Worm (Caenorhabditis elegans) whole organism, L3 larva: ENCODE measurements around the gene str-28.

Experiments used
- R02D3.7 ChIP-seq: fragments of 150-350 bp; optimal IDR thresholded peaks from 2 replicates; lab custom pipeline; 2014; ENCODE audit warnings: missing biosample characterization, missing genetic modification characterization
- ZK546.5 ChIP-seq: sonication (generic microtip); optimal IDR thresholded peaks from 2 replicates; lab custom pipeline; 2017; ENCODE audit warnings: missing biosample characterization, missing genetic modification characterization
- aly-2 ChIP-seq: fragments of 150-350 bp; optimal IDR thresholded peaks from 2 replicates; lab custom pipeline; 2014; ENCODE audit warnings: missing biosample characterization, missing genetic modification characterization
- ama-1 ChIP-seq: fragments of 150-350 bp; optimal IDR thresholded peaks from 2 replicates; lab custom pipeline; 2018
- ceh-16 ChIP-seq: sonication (generic microtip); optimal IDR thresholded peaks from 2 replicates; lab custom pipeline; 2017; ENCODE audit warnings: missing biosample characterization, missing genetic modification characterization
- ceh-28 ChIP-seq: fragments of 150-350 bp; optimal IDR thresholded peaks from 2 replicates; lab custom pipeline; 2014; ENCODE audit warnings: missing biosample characterization, missing genetic modification reagents, missing genetic modification characterization
- ceh-9 ChIP-seq: sonication (generic microtip); optimal IDR thresholded peaks from 2 replicates; lab custom pipeline; 2018; ENCODE audit warnings: missing biosample characterization, missing genetic modification characterization
- daf-12 ChIP-seq: fragments of 150-350 bp; optimal IDR thresholded peaks from 2 replicates; lab custom pipeline; 2014; ENCODE audit warnings: missing biosample characterization, missing genetic modification reagents, missing genetic modification characterization
- egl-27 ChIP-seq: sonication (generic microtip); optimal IDR thresholded peaks from 4 replicates; lab custom pipeline; 2017; ENCODE audit warnings: missing biosample characterization, missing genetic modification reagents, missing genetic modification characterization
- egl-5 ChIP-seq: fragments of 150-350 bp; optimal IDR thresholded peaks from 2 replicates; lab custom pipeline; 2017; ENCODE audit warnings: missing biosample characterization, missing genetic modification reagents, missing genetic modification characterization, inconsistent platforms
- elt-1 ChIP-seq: fragments of 150-350 bp; optimal IDR thresholded peaks from 2 replicates; lab custom pipeline; 2014; ENCODE audit warnings: missing biosample characterization, missing genetic modification characterization
- elt-2 ChIP-seq: sonication (generic microtip); optimal IDR thresholded peaks from 2 replicates; lab custom pipeline; 2016; ENCODE audit warnings: missing genetic modification reagents, mild to moderate bottlenecking, missing genetic modification characterization, missing compliant biosample characterization
- eor-1 ChIP-seq, 2 experiments: fragments of 150-350 bp; optimal IDR thresholded peaks; 2 replicates each; lab custom pipeline; 2014 to 2018; ENCODE audit warnings: missing biosample characterization in 2 of 2, missing genetic modification characterization in 2 of 2
- fkh-10 ChIP-seq: sonication (generic microtip); optimal IDR thresholded peaks from 2 replicates; lab custom pipeline; 2017; ENCODE audit warnings: missing biosample characterization, missing genetic modification reagents, missing genetic modification characterization
- fkh-2 ChIP-seq: fragments of 150-350 bp; optimal IDR thresholded peaks from 2 replicates; lab custom pipeline; 2014; ENCODE audit warnings: missing biosample characterization, missing genetic modification reagents, missing genetic modification characterization
- fos-1 ChIP-seq: fragments of 150-350 bp; optimal IDR thresholded peaks from 2 replicates; lab custom pipeline; 2014; ENCODE audit warnings: missing biosample characterization, missing genetic modification characterization
- jun-1 ChIP-seq: fragments of 150-350 bp; optimal IDR thresholded peaks from 2 replicates; lab custom pipeline; 2014; ENCODE audit warnings: missing biosample characterization, missing genetic modification reagents, missing genetic modification characterization
- lin-15B ChIP-seq: fragments of 150-350 bp; optimal IDR thresholded peaks from 2 replicates; lab custom pipeline; 2014; ENCODE audit warnings: missing biosample characterization, missing genetic modification characterization
- lsy-12 ChIP-seq: sonication (generic microtip); optimal IDR thresholded peaks from 2 replicates; lab custom pipeline; 2016; ENCODE audit warnings: mild to moderate bottlenecking, missing genetic modification characterization, missing compliant biosample characterization
- mdl-1 ChIP-seq: fragments of 150-350 bp; optimal IDR thresholded peaks from 2 replicates; lab custom pipeline; 2014; ENCODE audit warnings: missing biosample characterization, missing genetic modification characterization
- nfya-1 ChIP-seq: sonication (generic microtip); optimal IDR thresholded peaks from 2 replicates; lab custom pipeline; 2017; ENCODE audit warnings: missing genetic modification characterization, mild to moderate bottlenecking, missing compliant biosample characterization, antibody characterized with exemption, moderate library complexity; ENCODE audit not compliant: insufficient read depth
- nhr-11 ChIP-seq: fragments of 150-350 bp; optimal IDR thresholded peaks from 2 replicates; lab custom pipeline; 2014; ENCODE audit warnings: missing biosample characterization, missing genetic modification characterization
- nhr-12 ChIP-seq: fragments of 150-350 bp; optimal IDR thresholded peaks from 2 replicates; lab custom pipeline; 2014; ENCODE audit warnings: missing biosample characterization, missing genetic modification characterization
- nhr-23 ChIP-seq: fragments of 150-350 bp; optimal IDR thresholded peaks from 2 replicates; lab custom pipeline; 2014; ENCODE audit warnings: missing biosample characterization, missing genetic modification reagents, missing genetic modification characterization
- nhr-237 ChIP-seq: fragments of 150-350 bp; optimal IDR thresholded peaks from 2 replicates; lab custom pipeline; 2014; ENCODE audit warnings: missing biosample characterization, missing genetic modification characterization
- nhr-25 ChIP-seq: sonication (generic microtip); optimal IDR thresholded peaks from 2 replicates; lab custom pipeline; 2017; ENCODE audit warnings: missing biosample characterization, missing genetic modification characterization
- nhr-28 ChIP-seq: fragments of 150-350 bp; optimal IDR thresholded peaks from 2 replicates; lab custom pipeline; 2014; ENCODE audit warnings: missing biosample characterization, missing genetic modification characterization
- nhr-43 ChIP-seq: sonication (generic microtip); optimal IDR thresholded peaks from 2 replicates; lab custom pipeline; 2016; ENCODE audit warnings: mild to moderate bottlenecking, missing genetic modification characterization, missing compliant biosample characterization; ENCODE audit not compliant: poor library complexity, severe bottlenecking
- nhr-76 ChIP-seq: fragments of 150-350 bp; sonication (generic microtip); optimal IDR thresholded peaks from 5 replicates; lab custom pipeline; 2014; ENCODE audit warnings: missing biosample characterization, missing genetic modification characterization
- nhr-77 ChIP-seq: fragments of 150-350 bp; optimal IDR thresholded peaks from 2 replicates; lab custom pipeline; 2014; ENCODE audit warnings: missing biosample characterization, missing genetic modification characterization
- pha-4 ChIP-seq: fragments of 150-350 bp; optimal IDR thresholded peaks from 2 replicates; lab custom pipeline; 2014; ENCODE audit warnings: missing biosample characterization, missing genetic modification reagents, missing genetic modification characterization
- pqm-1 ChIP-seq: fragments of 150-350 bp; optimal IDR thresholded peaks from 2 replicates; lab custom pipeline; 2017; ENCODE audit warnings: missing biosample characterization, missing genetic modification characterization, inconsistent platforms
- sea-2 ChIP-seq: fragments of 150-350 bp; sonication (generic microtip); optimal IDR thresholded peaks from 4 replicates; lab custom pipeline; 2014; ENCODE audit warnings: missing biosample characterization, missing genetic modification reagents, missing genetic modification characterization
- skn-1 ChIP-seq: fragments of 150-350 bp; optimal IDR thresholded peaks from 2 replicates; lab custom pipeline; 2014; ENCODE audit warnings: missing biosample characterization, missing genetic modification characterization
- snpc-4 ChIP-seq: fragments of 150-350 bp; optimal IDR thresholded peaks from 2 replicates; lab custom pipeline; 2014; ENCODE audit warnings: missing biosample characterization, missing genetic modification characterization
- tbx-2 ChIP-seq: sonication (generic microtip); optimal IDR thresholded peaks from 2 replicates; lab custom pipeline; 2016; ENCODE audit warnings: mild to moderate bottlenecking, missing genetic modification characterization, missing compliant biosample characterization
- zag-1 ChIP-seq: fragments of 150-350 bp; optimal IDR thresholded peaks from 2 replicates; lab custom pipeline; 2014; ENCODE audit warnings: missing biosample characterization, missing genetic modification characterization
- ztf-11 ChIP-seq: fragments of 150-350 bp; optimal IDR thresholded peaks from 2 replicates; lab custom pipeline; 2014; ENCODE audit warnings: missing biosample characterization, missing genetic modification characterization
- ztf-4 ChIP-seq: fragments of 150-350 bp; optimal IDR thresholded peaks from 2 replicates; lab custom pipeline; 2014; ENCODE audit warnings: missing biosample characterization, missing genetic modification characterization

The str-28 gene

DNA sequence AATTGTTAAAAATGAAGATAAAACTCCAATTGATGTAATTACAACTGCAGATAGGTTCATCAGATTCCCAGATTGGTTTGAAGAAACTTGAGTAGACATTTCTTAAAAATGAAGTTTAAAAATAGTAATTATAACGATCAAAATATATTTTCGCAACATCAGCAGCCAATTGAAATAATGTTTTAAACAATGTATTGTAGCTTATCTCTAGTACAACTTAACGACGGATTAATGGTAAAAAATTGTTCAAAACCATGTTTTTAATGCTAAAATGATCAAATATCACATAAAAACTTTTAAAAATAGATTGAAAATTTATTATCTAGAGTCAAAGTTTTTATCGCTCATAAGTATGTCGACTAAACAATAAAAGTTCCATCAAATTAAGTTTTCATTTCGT is 22.5 kb upstream of the str-28 start, which contains the start of gene srbc-11:
Gene srbc-11, minus strand, starts transcription at position 101 of the 400 bp plus-strand sequence.
- TF ChIP-seq skn-1 (tag; lab: Kevin White, UChicago) = no peak
- no peak for TF ChIP-seq eor-1 (tag; optimal IDR thresholded peaks at IDR 0.05; lab: Kevin White, UChicago)
- TF ChIP-seq zag-1 (tag; lab: Kevin White, UChicago) = no peak
- no peak for TF ChIP-seq nhr-28 (tag; lab: Kevin White, UChicago)
- TF ChIP-seq nhr-25 = no peak
- TF ChIP-seq daf-12 (tag; lab: Kevin White, UChicago) = no peak

DNA sequence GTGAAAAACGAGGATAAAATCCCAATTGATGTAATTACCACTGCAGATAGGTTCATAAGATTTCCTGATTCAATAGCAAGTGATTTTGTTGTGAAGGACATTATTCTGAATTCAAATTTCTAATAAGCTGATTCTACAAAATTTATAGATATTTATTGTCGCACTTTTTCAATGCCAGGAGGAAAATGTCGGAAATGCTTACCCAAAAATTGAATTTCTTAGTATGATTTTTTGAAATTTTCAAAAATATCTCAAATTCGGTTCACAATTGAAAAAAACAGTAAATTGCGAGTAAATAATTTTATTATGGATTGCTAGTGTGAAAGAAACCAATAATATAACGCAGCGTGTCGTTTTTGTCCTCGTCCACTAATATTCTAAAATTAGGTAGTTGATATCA is 20.2 kb upstream of the str-28 start, which contains the start of gene srbc-10:
Gene srbc-10, minus strand, starts transcription at position 101 of the 400 bp plus-strand sequence.
- no peak for TF ChIP-seq nhr-12
- TF ChIP-seq nhr-237 (tag; lab: Kevin White, UChicago) = no peak
- no peak for TF ChIP-seq ceh-16
- no peak for TF ChIP-seq egl-5 (tag; lab: Kevin White, UChicago)
- no peak for TF ChIP-seq ama-1 (lab: Kevin White, UChicago)
- no peak for TF ChIP-seq zag-1 (tag; lab: Kevin White, UChicago)
- TF ChIP-seq nhr-28 (tag; lab: Kevin White, UChicago) = no peak
- no peak for TF ChIP-seq lin-15B (tag; lab: Kevin White, UChicago)
- TF ChIP-seq, all 47 proteins: peak for 0

DNA sequence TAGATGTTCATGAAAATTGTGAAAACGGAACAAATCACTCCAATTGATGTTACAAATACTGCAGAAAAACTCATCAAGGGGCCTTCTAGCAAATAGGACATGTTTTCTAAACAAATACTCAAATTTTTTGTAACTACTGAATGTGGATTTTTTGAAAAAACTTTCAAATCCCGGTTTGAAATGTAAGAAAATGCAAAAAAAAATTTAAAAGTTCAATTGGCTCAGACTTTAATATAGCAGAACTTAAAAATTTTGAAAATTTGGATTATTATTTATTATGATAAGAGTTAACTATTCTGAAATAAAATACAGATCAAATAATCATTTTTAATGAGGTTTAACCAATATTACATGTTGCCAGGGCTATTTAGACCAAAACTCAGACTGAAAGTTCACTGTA is 17.6 kb upstream of the str-28 start, which contains the start of gene srbc-9:
Gene srbc-9, minus strand, starts transcription at position 101 of the 400 bp plus-strand sequence.
- no peak for TF ChIP-seq fos-1 (tag; lab: Kevin White, UChicago)
- TF ChIP-seq ceh-28 (tag; lab: Kevin White, UChicago) = no peak
- no peak for TF ChIP-seq lin-15B (tag; lab: Kevin White, UChicago)
- TF ChIP-seq pha-4 (tag; lab: Kevin White, UChicago) = no peak
- no peak for TF ChIP-seq ztf-11 (tag; lab: Kevin White, UChicago)
- no peak for TF ChIP-seq fkh-2 (tag; lab: Kevin White, UChicago)
- no peak for TF ChIP-seq mdl-1 (tag; lab: Kevin White, UChicago)
- TF ChIP-seq pqm-1 (tag; lab: Kevin White, UChicago) = no peak
- no peak for TF ChIP-seq ztf-4
- TF ChIP-seq ZK546.5 (tag; lab: Kevin White, UChicago) = no peak
- no peak for TF ChIP-seq nhr-23 (tag; lab: Kevin White, UChicago)
- TF ChIP-seq nhr-43 (tag; lab: Kevin White, UChicago) = no peak

DNA sequence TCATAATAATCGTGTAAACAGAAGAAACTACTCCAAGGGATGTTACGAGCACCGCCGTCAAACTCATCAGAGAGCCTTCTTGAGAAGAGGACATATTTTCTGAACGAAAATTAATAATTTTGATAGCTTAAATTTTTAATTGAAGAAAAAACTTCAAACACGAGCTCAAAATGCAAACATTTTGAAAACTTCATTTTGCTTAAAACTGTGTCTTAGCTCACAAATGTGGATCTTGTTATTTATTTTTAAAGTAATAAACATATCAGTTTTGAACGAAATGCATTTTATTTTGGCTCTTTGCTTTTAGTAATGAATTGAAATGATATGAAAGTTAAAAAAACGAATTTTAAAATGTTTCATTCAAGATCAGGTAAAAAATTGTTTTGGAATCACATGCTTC is 14.8 kb upstream of the str-28 start, which contains the start of gene srbc-7:
Gene srbc-7, minus strand, starts transcription at position 101 of the 400 bp plus-strand sequence.
- TF ChIP-seq nhr-23 (tag; lab: Kevin White, UChicago) = no peak
- no peak for TF ChIP-seq nhr-12
- TF ChIP-seq elt-1 = no peak
- TF ChIP-seq nhr-11 (tag; lab: Kevin White, UChicago) = no peak

DNA sequence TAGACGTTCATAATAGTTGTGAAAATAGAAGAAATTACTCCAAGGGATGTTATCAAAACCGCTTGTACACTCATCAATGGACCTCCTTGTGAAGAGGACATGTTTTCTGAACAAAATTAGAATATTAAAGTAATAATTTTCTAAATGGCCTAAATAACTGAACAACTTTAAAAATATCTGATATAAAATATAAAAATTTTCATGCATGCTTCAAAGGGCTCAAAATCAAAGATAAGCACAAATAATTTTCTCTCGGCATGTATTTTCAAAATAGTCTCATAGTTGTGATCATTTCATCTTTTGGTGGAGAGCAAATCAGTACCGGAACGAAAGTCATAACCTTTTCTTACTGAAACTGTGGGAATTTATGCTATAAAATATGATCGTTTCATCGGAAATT is 12.3 kb upstream of the str-28 start, which contains the start of gene srbc-8:
Gene srbc-8, minus strand, starts transcription at position 101 of the 400 bp plus-strand sequence.
- no peak for TF ChIP-seq skn-1 (tag; lab: Kevin White, UChicago)
- TF ChIP-seq egl-5 (tag; lab: Kevin White, UChicago) = no peak
- TF ChIP-seq ceh-16 = no peak
- no peak for TF ChIP-seq nhr-25
- no peak for TF ChIP-seq nhr-77 (tag; lab: Kevin White, UChicago)
- TF ChIP-seq ama-1 (lab: Kevin White, UChicago) = no peak
- TF ChIP-seq egl-27 = no peak
- TF ChIP-seq jun-1 (tag; lab: Kevin White, UChicago) = no peak
- no peak for TF ChIP-seq snpc-4 (tag; lab: Kevin White, UChicago)
- no peak for TF ChIP-seq elt-1
- no peak for TF ChIP-seq ztf-11 (tag; lab: Kevin White, UChicago)
- TF ChIP-seq lsy-12 (tag; lab: Kevin White, UChicago) = no peak

DNA sequence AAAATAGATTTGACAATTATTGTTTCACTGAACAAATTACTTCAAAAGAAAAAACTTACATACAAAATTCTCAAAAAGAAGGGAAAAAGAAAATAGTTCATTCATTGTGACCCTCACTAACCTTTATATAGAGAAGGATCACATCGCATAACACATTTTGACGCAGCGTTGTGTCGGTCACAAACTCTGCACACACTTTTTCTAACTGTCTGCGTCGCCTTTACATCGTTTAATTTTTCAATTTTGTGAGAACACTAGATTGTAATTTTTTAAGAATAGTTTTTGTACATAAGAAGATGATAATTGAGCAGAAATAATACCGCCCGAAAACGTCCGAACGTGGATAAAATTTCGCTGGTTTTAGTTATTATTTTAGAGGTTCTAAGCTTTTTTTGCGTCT is 8.2 kb upstream of the str-28 start, which contains the start of gene C18B10.6:
Gene C18B10.6, minus strand, starts transcription at position 101 of the 400 bp plus-strand sequence.
- TF ChIP-seq aly-2 (tag; lab: Kevin White, UChicago) (no peak), jun-1 (tag; lab: Kevin White, UChicago) (no peak), nhr-76 (tag; lab: Kevin White, UChicago) (no peak), nfya-1 (tag; lab: Kevin White, UChicago) (no peak), tbx-2 (tag; lab: Kevin White, UChicago) (no peak), ztf-11 (tag; lab: Kevin White, UChicago) (no peak), sea-2 (GFP tag; lab: Kevin White, UChicago) (no peak), R02D3.7 (no peak), nhr-11 (tag; lab: Kevin White, UChicago) (no peak), fkh-10 (GFP tag; lab: Kevin White, UChicago) (no peak), mdl-1 (tag; lab: Kevin White, UChicago) (no peak), ztf-4 (no peak), skn-1 (tag; lab: Kevin White, UChicago) (no peak), daf-12 (tag; lab: Kevin White, UChicago) (no peak), fos-1 (tag; lab: Kevin White, UChicago) (no peak), ceh-9 (no peak), elt-2 (no peak), ama-1 (lab: Kevin White, UChicago) (no peak), nhr-28 (tag; lab: Kevin White, UChicago) (no peak)
